Worm (Caenorhabditis elegans): Measurements from ENCODE around the gene gpa-18.
"Not testable (repeated sequence)": the region's sequence is repeated elsewhere in the genome, so short reads cannot be mapped to it uniquely, and the experiment has no call there.

The gpa-18 gene

DNA sequence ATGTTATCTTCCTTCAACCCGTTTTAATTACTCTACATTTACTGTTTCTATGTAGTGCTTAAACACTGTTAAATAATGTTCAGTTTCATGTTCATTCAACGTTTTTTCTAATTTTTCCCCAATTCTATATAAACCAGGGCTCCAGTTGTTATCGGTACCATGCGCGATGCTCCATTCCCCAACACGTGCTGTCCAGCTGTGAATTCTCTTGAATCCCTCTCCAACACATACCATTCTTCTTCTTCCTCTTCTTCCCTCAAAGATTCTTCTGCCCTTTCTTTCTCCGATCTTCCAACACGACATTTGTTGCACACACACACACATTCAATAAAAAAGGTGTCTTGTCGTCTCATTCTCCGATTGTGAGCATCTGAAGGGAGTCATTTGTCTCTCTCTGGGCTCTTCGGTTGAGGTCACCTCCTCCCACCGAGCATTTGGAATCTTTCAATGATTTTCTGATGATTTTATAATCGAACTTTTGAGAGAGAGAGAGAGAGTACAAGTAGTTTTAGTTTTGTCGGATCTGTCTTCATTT is 23.4 kb downstream of the gpa-18 start:
- TF ChIP-seq cnd-1 (tag; optimal IDR thresholded peaks at IDR 0.05) = no peak
- TF ChIP-seq hlh-1 (tag; optimal IDR thresholded peaks at IDR 0.05) = peak; percentile 93
- TF ChIP-seq unc-120 (tag; optimal IDR thresholded peaks at IDR 0.05; ENCODE audit: poor library complexity, severe bottlenecking) = peak; percentile 40
- no peak for TF ChIP-seq M03D4.4 (tag; optimal IDR thresholded peaks at IDR 0.05)
- TF ChIP-seq lin-13 (tag; optimal IDR thresholded peaks at IDR 0.05) = no peak
- TF ChIP-seq zip-8 (tag; optimal IDR thresholded peaks at IDR 0.05) = no peak

DNA sequence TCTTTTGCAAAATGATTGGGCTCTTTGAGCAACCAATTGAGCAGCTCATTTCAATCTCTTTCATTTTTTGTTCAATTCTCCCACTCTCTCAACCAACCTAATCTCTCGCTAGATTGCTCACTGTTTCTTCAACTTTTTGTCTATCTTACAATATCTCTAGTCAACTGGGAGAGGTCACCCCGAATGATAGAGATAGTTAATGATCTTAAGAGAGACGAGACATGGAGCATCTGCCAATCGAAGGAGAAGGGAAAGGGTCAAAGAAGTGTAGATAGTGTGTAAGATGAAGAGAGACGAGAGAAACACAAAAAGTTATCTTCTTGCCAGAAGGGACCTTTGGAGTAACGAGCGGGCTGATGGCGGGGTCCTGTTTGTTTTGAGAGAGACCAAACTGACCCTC is 26.1 kb downstream of the gpa-18 start:
- TF ChIP-seq hlh-1 (tag; optimal IDR thresholded peaks at IDR 0.05) (peak; percentile 85), nhr-12 (tag; optimal IDR thresholded peaks at IDR 0.05) (no peak), elt-3 (tag; optimal IDR thresholded peaks at IDR 0.05) (no peak), unc-120 (tag; optimal IDR thresholded peaks at IDR 0.05; ENCODE audit: poor library complexity, severe bottlenecking) (peak; percentile 75), drap-1 (GFP tag; optimal IDR thresholded peaks at IDR 0.05) (no peak), ztf-11 (tag; optimal IDR thresholded peaks at IDR 0.05) (no peak), unc-62 (GFP tag; optimal IDR thresholded peaks at IDR 0.05) (peak; percentile 59), nhr-2 (tag; optimal IDR thresholded peaks at IDR 0.05) (peak; percentile 59), blmp-1 (tag; optimal IDR thresholded peaks at IDR 0.05) (no peak), ceh-39 (tag; optimal IDR thresholded peaks at IDR 0.05) (peak; percentile 68)

DNA sequence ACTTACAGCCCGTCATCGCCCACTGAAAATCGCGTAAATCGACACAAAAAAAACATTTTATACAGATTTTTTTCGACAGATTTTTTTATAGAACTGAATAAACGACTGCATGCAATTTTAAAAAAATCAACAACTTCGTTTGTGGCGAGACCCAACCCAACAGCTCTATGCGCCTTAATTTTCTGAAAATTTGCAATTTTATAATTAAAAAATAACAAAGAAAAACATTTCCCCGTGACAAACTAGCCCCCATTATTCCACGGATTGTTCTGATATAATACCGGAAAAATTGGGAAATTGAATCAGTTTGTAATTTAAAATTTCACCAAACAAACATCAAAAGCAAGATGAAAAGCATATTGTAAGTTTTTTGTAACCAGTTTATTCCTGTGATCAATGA is 29.4 kb downstream of the gpa-18 start, which contains the start of gene ptp-5.1:
ptp-5.1 (plus strand) TSS at position 301 of the 400 bp plus-strand sequence.
- TF ChIP-seq lin-32 (GFP tag; optimal IDR thresholded peaks at IDR 0.05) (no peak), nhr-237 (tag; optimal IDR thresholded peaks at IDR 0.05) (no peak), nhr-76 (tag; optimal IDR thresholded peaks at IDR 0.05) (no peak), nhr-2 (tag; optimal IDR thresholded peaks at IDR 0.05) (no peak), M03D4.4 (tag; optimal IDR thresholded peaks at IDR 0.05) (no peak), mep-1 (tag; optimal IDR thresholded peaks at IDR 0.05) (no peak), blmp-1 (tag; optimal IDR thresholded peaks at IDR 0.05) (no peak), lsy-2 (tag; optimal IDR thresholded peaks at IDR 0.05) (no peak), ceh-43 (GFP tag; optimal IDR thresholded peaks at IDR 0.05) (no peak), unc-120 (tag; optimal IDR thresholded peaks at IDR 0.05; ENCODE audit: poor library complexity, severe bottlenecking) (no peak), unc-62 (GFP tag; optimal IDR thresholded peaks at IDR 0.05) (no peak), hlh-1 (tag; optimal IDR thresholded peaks at IDR 0.05) (no peak), drap-1 (GFP tag; optimal IDR thresholded peaks at IDR 0.05) (no peak), elt-3 (tag; optimal IDR thresholded peaks at IDR 0.05) (no peak), mab-5 (tag; optimal IDR thresholded peaks at IDR 0.05) (no peak)

DNA sequence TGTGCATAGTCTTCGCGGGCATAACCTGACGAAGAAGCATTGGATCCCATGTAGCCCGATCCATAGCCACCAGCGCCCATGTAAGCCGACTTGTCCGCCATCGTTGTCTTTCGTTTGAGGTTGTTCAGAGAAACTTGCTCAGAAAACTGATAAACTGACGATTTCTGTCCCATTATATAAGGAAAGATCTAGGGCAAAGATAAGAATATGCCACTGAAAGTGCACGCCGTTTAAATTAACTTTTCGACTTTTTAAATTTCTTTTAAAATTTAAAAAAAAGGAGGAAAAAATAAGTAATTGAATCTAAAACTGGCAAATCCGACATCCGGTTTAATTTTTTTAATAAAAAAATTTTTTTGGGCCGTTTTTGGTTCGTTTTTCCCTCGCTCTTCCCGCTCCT is 29.8 kb downstream of the gpa-18 start, which contains the start of gene nspd-6:
nspd-6 (minus strand) TSS at position 101 of the 400 bp plus-strand sequence.
- TF ChIP-seq mep-1 (tag; optimal IDR thresholded peaks at IDR 0.05); elt-1 (tag; optimal IDR thresholded peaks at IDR 0.05; ENCODE audit: borderline replicate concordance, insufficient read depth); drap-1 (GFP tag; optimal IDR thresholded peaks at IDR 0.05): not testable (repeated sequence)

DNA sequence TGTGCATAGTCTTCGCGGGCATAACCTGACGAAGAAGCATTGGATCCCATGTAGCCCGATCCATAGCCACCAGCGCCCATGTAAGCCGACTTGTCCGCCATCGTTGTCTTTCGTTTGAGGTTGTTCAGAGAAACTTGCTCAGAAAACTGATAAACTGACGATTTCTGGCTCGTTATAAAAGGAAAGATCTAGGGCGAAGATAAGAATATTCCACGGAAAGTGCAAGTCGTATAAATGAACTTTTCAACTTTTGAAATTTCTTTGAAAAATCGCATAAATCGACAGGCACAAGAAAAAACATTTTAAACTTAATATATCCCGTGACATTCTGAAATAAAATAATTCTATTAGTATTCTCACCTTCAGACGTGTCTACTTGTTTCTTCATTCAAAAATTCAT is 32.5 kb downstream of the gpa-18 start, which contains the start of the genes nspd-3 and C24D10.2:
nspd-3 (minus strand) TSS at position 101 of the 400 bp plus-strand sequence.
C24D10.2 (plus strand) TSS at position 399 of the 400 bp plus-strand sequence.
- not testable (repeated sequence) for TF ChIP-seq sptf-1, hlh-1, mls-2 (tag; optimal IDR thresholded peaks at IDR 0.05)

DNA sequence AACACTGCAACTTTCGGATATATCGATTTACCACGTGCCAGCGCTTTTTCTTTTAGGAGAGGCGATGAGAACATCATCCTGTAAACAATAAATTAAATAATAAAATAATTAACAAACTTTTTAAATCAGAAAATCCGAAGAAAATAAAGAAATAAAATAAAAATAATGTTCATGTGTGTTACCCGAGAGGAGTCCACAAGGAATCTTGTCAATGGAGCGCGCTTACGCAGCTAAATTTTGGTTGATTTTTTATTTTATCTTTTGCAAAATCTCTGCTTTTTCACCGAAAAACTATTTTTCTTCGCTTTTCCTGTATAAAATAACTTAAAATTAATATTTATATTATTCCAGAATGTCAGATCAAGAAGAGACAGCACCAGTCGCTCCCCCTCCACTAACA is 35.3 kb downstream of the gpa-18 start, which contains the start of the genes C24D10.6 and C24D10.4:
C24D10.6 (minus strand) TSS at position 78 of the 400 bp plus-strand sequence.
C24D10.4 (plus strand) TSS at position 352 of the 400 bp plus-strand sequence.
- TF ChIP-seq drap-1 (GFP tag; optimal IDR thresholded peaks at IDR 0.05) = no peak
- TF ChIP-seq unc-39 (tag; optimal IDR thresholded peaks at IDR 0.05) = no peak
- TF ChIP-seq sptf-1 (tag; optimal IDR thresholded peaks at IDR 0.05) = no peak
- TF ChIP-seq tbx-8 (GFP tag; optimal IDR thresholded peaks at IDR 0.05) = no peak
- no peak for TF ChIP-seq unc-62 (GFP tag; optimal IDR thresholded peaks at IDR 0.05)
- TF ChIP-seq nhr-12 (tag; optimal IDR thresholded peaks at IDR 0.05) = no peak
- TF ChIP-seq snpc-4 (tag; optimal IDR thresholded peaks at IDR 0.05) = no peak
- no peak for TF ChIP-seq nhr-2 (tag; optimal IDR thresholded peaks at IDR 0.05)
- no peak for TF ChIP-seq mep-1 (tag; optimal IDR thresholded peaks at IDR 0.05)
- TF ChIP-seq lsy-2 (tag; optimal IDR thresholded peaks at IDR 0.05) = no peak
- TF ChIP-seq bed-3 (GFP tag; optimal IDR thresholded peaks at IDR 0.05) = no peak
- no peak for TF ChIP-seq unc-120 (tag; optimal IDR thresholded peaks at IDR 0.05; ENCODE audit: poor library complexity, severe bottlenecking)
- no peak for TF ChIP-seq hlh-1 (tag; optimal IDR thresholded peaks at IDR 0.05)
- TF ChIP-seq M03D4.4 (tag; optimal IDR thresholded peaks at IDR 0.05) = no peak
- no peak for TF ChIP-seq sem-2 (GFP tag; optimal IDR thresholded peaks at IDR 0.05)
- TF ChIP-seq elt-1 (tag; optimal IDR thresholded peaks at IDR 0.05; ENCODE audit: borderline replicate concordance, insufficient read depth) = peak; percentile 37
- peak; percentile 22 for TF ChIP-seq ces-1 (GFP tag; optimal IDR thresholded peaks at IDR 0.05)
